Worm (Caenorhabditis elegans) whole organism, mixed stage, embryonic: ENCODE measurements around the gene Y82E9BL.18.

Source experiments
- ceh-43 ChIP-seq: fragments of 200-800 bp; sonication (Bioruptor generic); optimal IDR thresholded peaks from 2 replicates; lab custom pipeline; 2018; ENCODE audit warnings: mild to moderate bottlenecking, missing genetic modification characterization, moderate library complexity, missing compliant biosample characterization
- ces-1 ChIP-seq: fragments of 150-350 bp; optimal IDR thresholded peaks from 2 replicates; lab custom pipeline; 2014; ENCODE audit warnings: missing biosample characterization, missing genetic modification reagents, missing genetic modification characterization
- cnd-1 ChIP-seq: fragments of 200-800 bp; sonication (Bioruptor generic); optimal IDR thresholded peaks from 2 replicates; lab custom pipeline; 2018; ENCODE audit warnings: mild to moderate bottlenecking, missing genetic modification characterization, missing compliant biosample characterization
- lin-13 ChIP-seq: fragments of 150-350 bp; optimal IDR thresholded peaks from 2 replicates; lab custom pipeline; 2014; ENCODE audit warnings: missing biosample characterization, missing genetic modification characterization
- lin-32 ChIP-seq: fragments of 200-800 bp; sonication (Bioruptor generic); optimal IDR thresholded peaks from 2 replicates; lab custom pipeline; 2018; ENCODE audit warnings: mild to moderate bottlenecking, missing genetic modification characterization, missing compliant biosample characterization
- mep-1 ChIP-seq: fragments of 150-350 bp; optimal IDR thresholded peaks from 2 replicates; lab custom pipeline; 2017; ENCODE audit warnings: missing biosample characterization, missing genetic modification reagents, missing genetic modification characterization, inconsistent platforms
- nhr-12 ChIP-seq: fragments of 150-350 bp; optimal IDR thresholded peaks from 2 replicates; lab custom pipeline; 2014; ENCODE audit warnings: missing biosample characterization, missing genetic modification characterization
- nhr-28 ChIP-seq: fragments of 150-350 bp; optimal IDR thresholded peaks from 2 replicates; lab custom pipeline; 2014; ENCODE audit warnings: missing biosample characterization, missing genetic modification characterization
- pha-4 ChIP-seq: fragments of 150-350 bp; optimal IDR thresholded peaks from 2 replicates; lab custom pipeline; 2018; ENCODE audit warnings: missing biosample characterization, missing genetic modification reagents, missing genetic modification characterization
- unc-120 ChIP-seq: sonication (generic microtip); optimal IDR thresholded peaks from 2 replicates; lab custom pipeline; 2017; ENCODE audit warnings: missing genetic modification characterization, missing compliant biosample characterization; ENCODE audit not compliant: poor library complexity, severe bottlenecking
- unc-39 ChIP-seq: fragments of 150-350 bp; optimal IDR thresholded peaks from 2 replicates; lab custom pipeline; 2014; ENCODE audit warnings: missing biosample characterization, missing genetic modification characterization
- unc-62 ChIP-seq: fragments of 150-350 bp; optimal IDR thresholded peaks from 2 replicates; lab custom pipeline; 2014; ENCODE audit warnings: missing biosample characterization, missing genetic modification reagents, missing genetic modification characterization
- zip-8 ChIP-seq: fragments of 150-350 bp; optimal IDR thresholded peaks from 2 replicates; lab custom pipeline; 2014; ENCODE audit warnings: missing biosample characterization, missing genetic modification characterization
- ztf-11 ChIP-seq: fragments of 150-350 bp; optimal IDR thresholded peaks from 2 replicates; lab custom pipeline; 2014; ENCODE audit warnings: missing biosample characterization, missing genetic modification characterization

DNA sequence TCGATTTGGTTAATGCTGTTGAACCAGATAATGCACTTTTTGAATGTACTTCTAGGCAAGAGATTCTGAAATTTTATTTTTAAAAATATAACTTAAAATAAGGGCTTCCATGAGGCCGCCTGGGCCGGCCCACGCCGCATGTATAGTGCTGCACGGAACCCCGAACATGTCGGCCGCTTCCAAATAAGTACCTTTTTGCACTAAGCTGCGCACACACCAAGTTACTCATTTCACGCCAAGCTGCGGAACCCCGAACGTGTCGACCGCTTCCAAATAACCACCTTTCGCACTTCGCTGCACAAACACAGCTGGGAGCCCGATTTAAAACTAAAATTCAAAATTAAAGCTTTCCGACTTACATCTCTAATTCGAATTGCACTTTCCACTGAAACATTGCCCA lies 15.2 kb upstream of the Y82E9BL.18 start:
- no peak for TF ChIP-seq unc-120 (tag; lab: Kevin White, UChicago)
- TF ChIP-seq ceh-43 (GFP tag; lab: Kevin White, UChicago) = no peak
- no peak for TF ChIP-seq nhr-28 (tag; lab: Kevin White, UChicago)
- no peak for TF ChIP-seq pha-4
- no peak for TF ChIP-seq mep-1 (tag; lab: Kevin White, UChicago)
- no peak for TF ChIP-seq ztf-11
- TF ChIP-seq lin-32 (GFP tag; lab: Kevin White, UChicago) = no peak
- TF ChIP-seq unc-39 (tag; lab: Kevin White, UChicago) = no peak
- no peak for TF ChIP-seq nhr-12
- TF ChIP-seq lin-13 (tag; lab: Kevin White, UChicago) = no peak
- no peak for TF ChIP-seq zip-8 (tag; lab: Kevin White, UChicago)
- no peak for TF ChIP-seq cnd-1 (tag; lab: Kevin White, UChicago)
- no peak for TF ChIP-seq ces-1
- no peak for TF ChIP-seq unc-62
